Worm (Caenorhabditis elegans) whole organism, young adult: ENCODE data around the gene xpf-1.

ENCODE experiments used
- F37B4.10 ChIP-seq: fragments of 200-800 bp; sonication (Bioruptor generic); IDR thresholded peaks from 2 replicates; pipeline ENCODE4 v1.3.6; 2022; ENCODE audit warnings: missing genetic modification characterization, missing compliant biosample characterization
- zfh-2 ChIP-seq: fragments of 200-800 bp; sonication (Bioruptor generic); conservative IDR thresholded peaks from 2 replicates; pipeline ENCODE4 v1.3.6; 2022; ENCODE audit warnings: missing genetic modification reagents, missing genetic modification characterization, missing compliant biosample characterization

ce11 chrII:11649239-11649638, 46.7 kb upstream of the xpf-1 start:
- no peak for TF ChIP-seq F37B4.10 (GFP tag; lab: Robert Waterston, UW)
- no peak for TF ChIP-seq zfh-2
